Worm (Caenorhabditis elegans): Measurements from ENCODE around the gene cnnm-3.

cnnm-3 gene

ce11 chrX:3045466-3045865 lies at the start of gene cnnm-3:
Gene cnnm-3, minus strand, starts transcription at chrX:3045847.
- TF ChIP-seq ceh-9 (tag; optimal IDR thresholded peaks at IDR 0.05): no peak
- TF ChIP-seq nhr-77 (tag; optimal IDR thresholded peaks at IDR 0.05): no peak
- no peak for TF ChIP-seq egl-27 (tag; optimal IDR thresholded peaks at IDR 0.05)
- no peak for TF ChIP-seq nhr-25 (tag; optimal IDR thresholded peaks at IDR 0.05)

- TF ChIP-seq nhr-11 (tag; optimal IDR thresholded peaks at IDR 0.05): no peak
- no peak for TF ChIP-seq ztf-11 (tag; optimal IDR thresholded peaks at IDR 0.05)
- TF ChIP-seq elt-2 (tag; optimal IDR thresholded peaks at IDR 0.05): no peak
- no peak for TF ChIP-seq hmg-11 (tag; optimal IDR thresholded peaks at IDR 0.05)
- TF ChIP-seq unc-39 (tag; optimal IDR thresholded peaks at IDR 0.05): no peak
- no peak for TF ChIP-seq elt-1 (tag; optimal IDR thresholded peaks at IDR 0.05)
- no peak for TF ChIP-seq eor-1 (tag; optimal IDR thresholded peaks at IDR 0.05)
- TF ChIP-seq mml-1 (tag; optimal IDR thresholded peaks at IDR 0.05): no peak
- no peak for TF ChIP-seq nhr-12 (tag; optimal IDR thresholded peaks at IDR 0.05)
- no peak for TF ChIP-seq ceh-16 (tag; optimal IDR thresholded peaks at IDR 0.05)
- no peak for TF ChIP-seq daf-12 (tag; optimal IDR thresholded peaks at IDR 0.05)
- TF ChIP-seq unc-62 (GFP tag; optimal IDR thresholded peaks at IDR 0.05): no peak
- TF ChIP-seq zag-1 (tag; optimal IDR thresholded peaks at IDR 0.05): no peak
- TF ChIP-seq mdl-1 (tag; optimal IDR thresholded peaks at IDR 0.05): no peak
Measured at ce11 chrX:3094304-3094703, 48.7 kb upstream of the cnnm-3 start, which contains the start of gene wrt-2. Gene wrt-2, minus strand, starts transcription at chrX:3094349.

- TF ChIP-seq elt-3 (tag; optimal IDR thresholded peaks at IDR 0.05): peak in 1 of 3 experiments; percentile 20
- no peak for TF ChIP-seq nhr-77 (tag; optimal IDR thresholded peaks at IDR 0.05)
- no peak for TF ChIP-seq pha-4 (tag; optimal IDR thresholded peaks at IDR 0.05)
- TF ChIP-seq elt-1 (tag; optimal IDR thresholded peaks at IDR 0.05): no peak
- TF ChIP-seq ama-1 (optimal IDR thresholded peaks at IDR 0.05): peak; percentile 84
- TF ChIP-seq fos-1 (tag; optimal IDR thresholded peaks at IDR 0.05): no peak
- TF ChIP-seq ceh-9 (tag; optimal IDR thresholded peaks at IDR 0.05): no peak
Measured at ce11 chrX:3092460-3092859, 46.8 kb upstream of the cnnm-3 start.

DNA sequence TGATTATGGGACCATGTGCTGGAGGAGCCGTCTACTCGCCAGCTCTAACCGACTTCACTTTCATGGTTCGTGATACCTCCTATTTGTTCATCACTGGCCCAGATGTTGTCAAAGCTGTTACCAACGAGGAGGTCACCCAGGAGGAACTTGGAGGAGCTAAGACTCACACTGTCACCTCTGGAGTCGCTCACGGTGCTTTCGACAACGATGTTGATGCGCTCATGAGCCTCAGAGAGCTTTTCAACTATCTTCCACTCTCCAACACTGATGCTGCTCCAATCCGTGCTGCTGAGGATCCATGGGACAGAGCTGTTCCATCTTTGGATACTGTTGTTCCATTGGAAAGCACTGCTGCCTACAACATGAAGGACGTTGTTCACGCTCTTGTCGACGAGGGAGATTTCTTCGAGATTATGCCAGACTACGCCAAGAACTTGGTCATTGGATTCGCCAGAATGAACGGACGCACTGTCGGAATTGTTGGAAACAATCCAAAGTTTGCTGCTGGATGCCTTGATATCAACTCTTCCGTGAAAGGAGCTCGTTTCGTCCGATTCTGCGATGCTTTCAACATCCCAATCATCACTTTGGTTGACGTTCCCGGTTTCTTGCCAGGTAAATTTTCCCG lies 45.6 kb upstream of the cnnm-3 start:
- peak; percentile 33 for TF ChIP-seq ama-1 (optimal IDR thresholded peaks at IDR 0.05)
- TF ChIP-seq pqm-1 (tag; optimal IDR thresholded peaks at IDR 0.05): no peak
- TF ChIP-seq nhr-67 (tag; optimal IDR thresholded peaks at IDR 0.05): no peak

- no peak for TF ChIP-seq daf-12 (tag; optimal IDR thresholded peaks at IDR 0.05)
- no peak for TF ChIP-seq nhr-28 (tag; optimal IDR thresholded peaks at IDR 0.05)
- TF ChIP-seq lin-39 (tag; optimal IDR thresholded peaks at IDR 0.05): peak; percentile 93
- TF ChIP-seq R02D3.7 (tag; optimal IDR thresholded peaks at IDR 0.05): no peak
- no peak for TF ChIP-seq nhr-25 (tag; optimal IDR thresholded peaks at IDR 0.05)
- TF ChIP-seq fos-1 (tag; optimal IDR thresholded peaks at IDR 0.05): no peak
- TF ChIP-seq nhr-76 (tag; optimal IDR thresholded peaks at IDR 0.05): no peak
- peak; percentile 6 for TF ChIP-seq nhr-43 (tag; optimal IDR thresholded peaks at IDR 0.05; ENCODE audit: poor library complexity, severe bottlenecking)
- TF ChIP-seq ceh-28 (tag; optimal IDR thresholded peaks at IDR 0.05): peak; percentile 53
- no peak for TF ChIP-seq nhr-77 (tag; optimal IDR thresholded peaks at IDR 0.05)
- TF ChIP-seq snpc-4 (tag; optimal IDR thresholded peaks at IDR 0.05): no peak
- TF ChIP-seq lin-15B (tag; optimal IDR thresholded peaks at IDR 0.05): no peak
- no peak for TF ChIP-seq fkh-10 (GFP tag; optimal IDR thresholded peaks at IDR 0.05)
- TF ChIP-seq hmg-11 (tag; optimal IDR thresholded peaks at IDR 0.05): no peak
- no peak for TF ChIP-seq ZK546.5 (tag; optimal IDR thresholded peaks at IDR 0.05)
- peak; percentile 24 for TF ChIP-seq tbx-2 (tag; optimal IDR thresholded peaks at IDR 0.05)
- TF ChIP-seq fkh-2 (tag; optimal IDR thresholded peaks at IDR 0.05): no peak
- TF ChIP-seq unc-39 (tag; optimal IDR thresholded peaks at IDR 0.05): no peak
- no peak for TF ChIP-seq egl-5 (tag; optimal IDR thresholded peaks at IDR 0.05)
- TF ChIP-seq ztf-11 (tag; optimal IDR thresholded peaks at IDR 0.05): no peak
- no peak for TF ChIP-seq aly-2 (tag; optimal IDR thresholded peaks at IDR 0.05)
- no peak for TF ChIP-seq zag-1 (tag; optimal IDR thresholded peaks at IDR 0.05)
- TF ChIP-seq elt-1 (tag; optimal IDR thresholded peaks at IDR 0.05): no peak
- TF ChIP-seq nhr-11 (tag; optimal IDR thresholded peaks at IDR 0.05): no peak
- peak; percentile 43 for TF ChIP-seq nfya-1 (tag; optimal IDR thresholded peaks at IDR 0.05; ENCODE audit: insufficient read depth)
- no peak for TF ChIP-seq nhr-237 (tag; optimal IDR thresholded peaks at IDR 0.05)
- TF ChIP-seq elt-2 (tag; optimal IDR thresholded peaks at IDR 0.05): peak; percentile 93
- TF ChIP-seq ama-1 (optimal IDR thresholded peaks at IDR 0.05): peak; percentile 55
- peak; percentile 16 for TF ChIP-seq jun-1 (tag; optimal IDR thresholded peaks at IDR 0.05)
- no peak for TF ChIP-seq ceh-82 (tag; optimal IDR thresholded peaks at IDR 0.05)
- TF ChIP-seq mdl-1 (tag; optimal IDR thresholded peaks at IDR 0.05): peak; percentile 19
- peak; percentile 44 for TF ChIP-seq mml-1 (tag; optimal IDR thresholded peaks at IDR 0.05)
- no peak for TF ChIP-seq nhr-12 (tag; optimal IDR thresholded peaks at IDR 0.05)
- no peak for TF ChIP-seq lsy-12 (tag; optimal IDR thresholded peaks at IDR 0.05)
- TF ChIP-seq ceh-9 (tag; optimal IDR thresholded peaks at IDR 0.05): no peak
Measured at ce11 chrX:3089894-3090414, 44.3 kb upstream of the cnnm-3 start.
